Worm (Caenorhabditis elegans) whole organism, midembryonic: ENCODE results near the gene ZK228.4.
"Not testable (repeated sequence)": the region's sequence is repeated elsewhere in the genome, so short reads cannot be mapped to it uniquely, and the experiment has no call there.

Source experiments
- T22C8.4 ChIP-seq: fragments of 200-800 bp; sonication (Bioruptor generic); IDR thresholded peaks from 2 replicates; pipeline ENCODE4 v1.3.6; 2022; ENCODE audit warnings: missing genetic modification characterization, missing compliant biosample characterization
- cog-1 ChIP-seq: sonication (generic microtip); optimal IDR thresholded peaks from 2 replicates; lab custom pipeline; 2016; ENCODE audit warnings: missing genetic modification characterization, missing compliant biosample characterization
- flt-1 ChIP-seq: fragments of 200-800 bp; sonication (Bioruptor generic); IDR thresholded peaks from 2 replicates; pipeline ENCODE4 v1.3.6; 2022; ENCODE audit warnings: missing genetic modification characterization, missing compliant biosample characterization
- klf-2 ChIP-seq: fragments of 200-800 bp; sonication (Bioruptor generic); conservative IDR thresholded peaks from 2 replicates; pipeline ENCODE4 v1.3.6; 2022; ENCODE audit warnings: missing genetic modification reagents, missing genetic modification characterization, missing compliant biosample characterization
- med-1 ChIP-seq: sonication (generic microtip); optimal IDR thresholded peaks from 2 replicates; lab custom pipeline; 2017; ENCODE audit warnings: missing genetic modification characterization, mild to moderate bottlenecking, missing compliant biosample characterization, antibody characterized with exemption, missing genetic modification reagents; ENCODE audit not compliant: insufficient read depth
- ref-1 ChIP-seq: fragments of 200-800 bp; sonication (Bioruptor generic); conservative IDR thresholded peaks from 2 replicates; pipeline ENCODE4 v1.3.6; 2022; ENCODE audit warnings: missing genetic modification reagents, missing genetic modification characterization, missing compliant biosample characterization
- tab-1 ChIP-seq: fragments of 200-800 bp; sonication (Bioruptor generic); IDR thresholded peaks from 2 replicates; pipeline ENCODE4 v1.3.6; 2022; ENCODE audit warnings: missing genetic modification characterization, missing compliant biosample characterization
- ztf-23 ChIP-seq: fragments of 200-800 bp; sonication (Bioruptor generic); IDR thresholded peaks from 2 replicates; pipeline ENCODE4 v1.3.6; 2022; ENCODE audit warnings: missing genetic modification reagents, missing genetic modification characterization, missing compliant biosample characterization
- ztf-29 ChIP-seq: fragments of 200-800 bp; sonication (Bioruptor generic); IDR thresholded peaks from 2 replicates; pipeline ENCODE4 v1.3.6; 2022; ENCODE audit warnings: missing genetic modification reagents, missing genetic modification characterization, missing compliant biosample characterization

Gene ZK228.4

ce11 chrV:18439469-18439868 lies 23.1 kb upstream of the ZK228.4 start, which contains the start of gene ZK262.9:
Gene ZK262.9 (plus strand): TSS chrV:18439769.
- TF ChIP-seq ztf-29, ref-1, flt-1 (GFP tag; lab: Robert Waterston, UW): not testable (repeated sequence)

- TF ChIP-seq flt-1 (GFP tag; lab: Robert Waterston, UW) (no peak), med-1 (GFP tag; lab: Kevin White, UChicago) (no peak), ztf-23 (GFP tag; lab: Robert Waterston, UW) (no peak), ref-1 (GFP tag; lab: Robert Waterston, UW) (no peak), T22C8.4 (GFP tag; lab: Robert Waterston, UW) (no peak), tab-1 (GFP tag; lab: Robert Waterston, UW) (no peak), klf-2 (GFP tag; lab: Robert Waterston, UW) (no peak), cog-1 (tag; lab: Kevin White, UChicago) (no peak), ztf-29 (GFP tag; lab: Robert Waterston, UW) (no peak)
These were observed 18.5 kb upstream of the ZK228.4 start, which contains the start of gene ZK228.1 for ce11 chrV:18444118-18444517. Gene ZK228.1 (plus strand): TSS chrV:18444418.

- TF ChIP-seq ref-1 (GFP tag; lab: Robert Waterston, UW) (no peak), T22C8.4 (GFP tag; lab: Robert Waterston, UW) (no peak), ztf-29 (GFP tag; lab: Robert Waterston, UW) (no peak), ztf-23 (GFP tag; lab: Robert Waterston, UW) (no peak), med-1 (GFP tag; lab: Kevin White, UChicago) (no peak), klf-2 (GFP tag; lab: Robert Waterston, UW) (no peak), cog-1 (tag; lab: Kevin White, UChicago) (no peak), flt-1 (GFP tag; lab: Robert Waterston, UW) (no peak), tab-1 (GFP tag; lab: Robert Waterston, UW) (no peak)
These were observed 6.0 kb upstream of the ZK228.4 start, which contains the start of gene ZK228.10 for ce11 chrV:18456574-18456973. Gene ZK228.10 (plus strand): TSS chrV:18456874.

ce11 chrV:18461200-18461728 lies 1.3 kb upstream of the ZK228.4 start, which contains the start of gene ZK228.3:
Gene ZK228.3 (minus strand): TSS chrV:18461250.
- no peak for TF ChIP-seq med-1 (GFP tag; lab: Kevin White, UChicago)
- no peak for TF ChIP-seq flt-1 (GFP tag; lab: Robert Waterston, UW)
- no peak for TF ChIP-seq klf-2 (GFP tag; lab: Robert Waterston, UW)
- TF ChIP-seq ztf-29 (GFP tag; lab: Robert Waterston, UW): no peak
- no peak for TF ChIP-seq ztf-23 (GFP tag; lab: Robert Waterston, UW)
- TF ChIP-seq T22C8.4 (GFP tag; lab: Robert Waterston, UW): no peak
- no peak for TF ChIP-seq cog-1 (tag; lab: Kevin White, UChicago)
- no peak for TF ChIP-seq ref-1 (GFP tag; lab: Robert Waterston, UW)
- TF ChIP-seq tab-1 (GFP tag; lab: Robert Waterston, UW): no peak

ce11 chrV:18468097-18468496 lies 5.5 kb downstream of the ZK228.4 start, which contains the start of gene ZK228.13:
Gene ZK228.13 (minus strand): TSS chrV:18468197.
- TF ChIP-seq cog-1 (tag; lab: Kevin White, UChicago) (no peak), ztf-23 (GFP tag; lab: Robert Waterston, UW) (no peak), ztf-29 (GFP tag; lab: Robert Waterston, UW) (no peak), ref-1 (GFP tag; lab: Robert Waterston, UW) (no peak), klf-2 (GFP tag; lab: Robert Waterston, UW) (no peak), med-1 (GFP tag; lab: Kevin White, UChicago) (no peak), tab-1 (GFP tag; lab: Robert Waterston, UW) (no peak), T22C8.4 (GFP tag; lab: Robert Waterston, UW) (no peak), flt-1 (GFP tag; lab: Robert Waterston, UW) (no peak)

ce11 chrV:18473415-18473814 lies 10.8 kb downstream of the ZK228.4 start, which contains the start of gene srh-182:
Gene srh-182 (minus strand): TSS chrV:18473515.
- TF ChIP-seq med-1 (GFP tag; lab: Kevin White, UChicago): no peak
- no peak for TF ChIP-seq ztf-29 (GFP tag; lab: Robert Waterston, UW)
- TF ChIP-seq flt-1 (GFP tag; lab: Robert Waterston, UW): no peak
- TF ChIP-seq ref-1 (GFP tag; lab: Robert Waterston, UW): no peak
- TF ChIP-seq T22C8.4 (GFP tag; lab: Robert Waterston, UW): no peak
- TF ChIP-seq cog-1 (tag; lab: Kevin White, UChicago): no peak
- TF ChIP-seq ztf-23 (GFP tag; lab: Robert Waterston, UW): no peak
- TF ChIP-seq tab-1 (GFP tag; lab: Robert Waterston, UW): no peak
- TF ChIP-seq klf-2 (GFP tag; lab: Robert Waterston, UW): no peak

ce11 chrV:18474223-18474622 lies 11.6 kb downstream of the ZK228.4 start, which contains the start of gene srh-181:
Gene srh-181 (plus strand): TSS chrV:18474523.
- TF ChIP-seq T22C8.4 (GFP tag; lab: Robert Waterston, UW): no peak
- TF ChIP-seq tab-1 (GFP tag; lab: Robert Waterston, UW): no peak
- no peak for TF ChIP-seq ref-1 (GFP tag; lab: Robert Waterston, UW)
- no peak for TF ChIP-seq klf-2 (GFP tag; lab: Robert Waterston, UW)
- TF ChIP-seq flt-1 (GFP tag; lab: Robert Waterston, UW): no peak

- TF ChIP-seq ztf-23 (GFP tag; lab: Robert Waterston, UW): no peak
- TF ChIP-seq ztf-29 (GFP tag; lab: Robert Waterston, UW): no peak
- no peak for TF ChIP-seq cog-1 (tag; lab: Kevin White, UChicago)
- no peak for TF ChIP-seq flt-1 (GFP tag; lab: Robert Waterston, UW)
- TF ChIP-seq klf-2 (GFP tag; lab: Robert Waterston, UW): no peak
- no peak for TF ChIP-seq ref-1 (GFP tag; lab: Robert Waterston, UW)
- TF ChIP-seq med-1 (GFP tag; lab: Kevin White, UChicago): no peak
- TF ChIP-seq tab-1 (GFP tag; lab: Robert Waterston, UW): no peak
These were observed 13.5 kb downstream of the ZK228.4 start, which contains the start of gene srh-179 for ce11 chrV:18476090-18476489. Gene srh-179 (plus strand): TSS chrV:18476390.
